Worm (Caenorhabditis elegans) whole organism, L1 larva: Measurements from ENCODE around the gene cgh-1.

Experiments
- C34B4.2 ChIP-seq: sonication (generic microtip); optimal IDR thresholded peaks from 2 replicates; lab custom pipeline; 2017; ENCODE audit warnings: mild to moderate bottlenecking, missing genetic modification characterization, missing compliant biosample characterization
- ama-1 ChIP-seq: fragments of 150-350 bp; optimal IDR thresholded peaks from 2 replicates; lab custom pipeline; 2014
- blmp-1 ChIP-seq: fragments of 150-350 bp; optimal IDR thresholded peaks from 2 replicates; lab custom pipeline; 2014; ENCODE audit warnings: missing biosample characterization, missing genetic modification characterization
- ceh-63 ChIP-seq: fragments of 200-800 bp; sonication (Bioruptor generic); optimal IDR thresholded peaks from 2 replicates; lab custom pipeline; 2018; ENCODE audit warnings: mild to moderate bottlenecking, missing genetic modification characterization, missing compliant biosample characterization
- dpl-1 ChIP-seq, 3 experiments: fragments of 150-350 bp in 2 of 3; sonication (generic microtip) in 1 of 3; optimal IDR thresholded peaks; 2 replicates each; lab custom pipeline; 2014 to 2017; ENCODE audit warnings: missing biosample characterization in 3 of 3, missing genetic modification characterization in 3 of 3, missing genetic modification reagents in 3 of 3
- dsc-1 ChIP-seq: sonication (generic microtip); optimal IDR thresholded peaks from 2 replicates; lab custom pipeline; 2016; ENCODE audit warnings: mild to moderate bottlenecking, missing genetic modification characterization, missing compliant biosample characterization
- efl-1 ChIP-seq, 4 experiments: fragments of 150-350 bp; optimal IDR thresholded peaks in 3 of 4; peaks in 1 of 4; 1 replicate in 1 of 4; 2 replicates in 3 of 4; lab custom pipeline; 2014; ENCODE audit warnings: missing biosample characterization in 2 of 4, missing genetic modification characterization in 2 of 4, missing genetic modification reagents in 2 of 4
- egl-13 ChIP-seq: sonication (generic microtip); optimal IDR thresholded peaks from 2 replicates; lab custom pipeline; 2016; ENCODE audit warnings: missing genotype, missing genetic modification reagents, missing genetic modification characterization, missing compliant biosample characterization
- egl-27 ChIP-seq, 2 experiments: fragments of 150-350 bp in 1 of 2; sonication (generic microtip); optimal IDR thresholded peaks; 3 replicates each; lab custom pipeline; 2017 to 2018; ENCODE audit warnings: missing biosample characterization in 2 of 2, missing genetic modification characterization in 2 of 2, missing genetic modification reagents in 2 of 2
- fkh-10 ChIP-seq: sonication (generic microtip); optimal IDR thresholded peaks from 2 replicates; lab custom pipeline; 2017; ENCODE audit warnings: missing biosample characterization, missing genetic modification reagents, missing genetic modification characterization
- fos-1 ChIP-seq: fragments of 150-350 bp; optimal IDR thresholded peaks from 2 replicates; lab custom pipeline; 2014; ENCODE audit warnings: missing biosample characterization, missing genetic modification characterization
- grh-1 ChIP-seq: fragments of 200-800 bp; sonication (Bioruptor generic); IDR thresholded peaks from 2 replicates; pipeline ENCODE4 v1.3.6; 2022; ENCODE audit warnings: missing genetic modification reagents, missing genetic modification characterization, missing compliant biosample characterization
- irx-1 ChIP-seq: sonication (generic microtip); optimal IDR thresholded peaks from 2 replicates; lab custom pipeline; 2016; ENCODE audit warnings: missing genetic modification characterization, missing compliant biosample characterization
- lin-15B ChIP-seq: fragments of 150-350 bp; sonication (generic microtip); optimal IDR thresholded peaks from 3 replicates; lab custom pipeline; 2014; ENCODE audit warnings: missing biosample characterization, missing genetic modification characterization
- lin-35 ChIP-seq, 2 experiments: fragments of 150-350 bp; optimal IDR thresholded peaks; 2 replicates each; lab custom pipeline; 2014; ENCODE audit warnings: missing biosample characterization in 2 of 2, missing genetic modification characterization in 2 of 2, missing genetic modification reagents in 2 of 2
- lsy-2 ChIP-seq, 2 experiments: fragments of 150-350 bp; optimal IDR thresholded peaks; 2 replicates each; lab custom pipeline; 2014; ENCODE audit warnings: missing biosample characterization in 2 of 2, missing genetic modification characterization in 2 of 2
- mdl-1 ChIP-seq, 2 experiments: fragments of 150-350 bp; optimal IDR thresholded peaks; 2 replicates each; lab custom pipeline; 2014 to 2017; ENCODE audit warnings: missing biosample characterization in 2 of 2, missing genetic modification characterization in 2 of 2, inconsistent platforms in 1 of 2
- mep-1 ChIP-seq: fragments of 150-350 bp; optimal IDR thresholded peaks from 2 replicates; lab custom pipeline; 2014; ENCODE audit warnings: missing biosample characterization, missing genetic modification characterization
- nhr-11 ChIP-seq: fragments of 150-350 bp; optimal IDR thresholded peaks from 2 replicates; lab custom pipeline; 2014; ENCODE audit warnings: missing biosample characterization, missing genetic modification characterization
- nhr-19 ChIP-seq: fragments of 200-800 bp; sonication (Bioruptor generic); conservative IDR thresholded peaks from 2 replicates; pipeline ENCODE4 v1.3.6; 2022; ENCODE audit warnings: missing genetic modification characterization, missing compliant biosample characterization
- nhr-20 ChIP-seq: sonication (generic microtip); optimal IDR thresholded peaks from 2 replicates; lab custom pipeline; 2016; ENCODE audit warnings: mild to moderate bottlenecking, missing genetic modification characterization, missing compliant biosample characterization
- nhr-237 ChIP-seq: fragments of 150-350 bp; optimal IDR thresholded peaks from 2 replicates; lab custom pipeline; 2014; ENCODE audit warnings: missing biosample characterization, missing genetic modification characterization
- nhr-28 ChIP-seq: fragments of 150-350 bp; optimal IDR thresholded peaks from 2 replicates; lab custom pipeline; 2014; ENCODE audit warnings: missing biosample characterization, missing genetic modification characterization
- nhr-71 ChIP-seq: sonication (generic microtip); optimal IDR thresholded peaks from 2 replicates; lab custom pipeline; 2016; ENCODE audit warnings: mild to moderate bottlenecking, missing genetic modification characterization, moderate library complexity, missing compliant biosample characterization
- nhr-77 ChIP-seq: fragments of 150-350 bp; optimal IDR thresholded peaks from 2 replicates; lab custom pipeline; 2014; ENCODE audit warnings: missing biosample characterization, missing genetic modification characterization
- nhr-84 ChIP-seq: sonication (generic microtip); optimal IDR thresholded peaks from 2 replicates; lab custom pipeline; 2017; ENCODE audit warnings: missing biosample characterization, missing genetic modification characterization
- pag-3 ChIP-seq: sonication (generic microtip); optimal IDR thresholded peaks from 2 replicates; lab custom pipeline; 2017; ENCODE audit warnings: missing genetic modification characterization, mild to moderate bottlenecking, missing compliant biosample characterization, antibody characterized with exemption, borderline replicate concordance; ENCODE audit not compliant: insufficient read depth
- pqm-1 ChIP-seq: sonication (generic microtip); optimal IDR thresholded peaks from 3 replicates; lab custom pipeline; 2017; ENCODE audit warnings: missing biosample characterization, missing genetic modification characterization
- skn-1 ChIP-seq: fragments of 150-350 bp; optimal IDR thresholded peaks from 2 replicates; lab custom pipeline; 2014; ENCODE audit warnings: missing biosample characterization, missing genetic modification characterization
- snu-23 ChIP-seq: sonication (generic microtip); optimal IDR thresholded peaks from 2 replicates; lab custom pipeline; 2016; ENCODE audit warnings: missing genetic modification characterization, missing compliant biosample characterization
- sptf-1 ChIP-seq: fragments of 150-350 bp; optimal IDR thresholded peaks from 2 replicates; lab custom pipeline; 2014; ENCODE audit warnings: missing biosample characterization, missing genetic modification characterization
- swsn-7 ChIP-seq: sonication (generic microtip); optimal IDR thresholded peaks from 2 replicates; lab custom pipeline; 2016; ENCODE audit warnings: missing genetic modification characterization, missing compliant biosample characterization
- tlp-1 ChIP-seq: fragments of 150-350 bp; optimal IDR thresholded peaks from 2 replicates; lab custom pipeline; 2014; ENCODE audit warnings: missing biosample characterization, missing genetic modification characterization
- unc-62 ChIP-seq: fragments of 150-350 bp; optimal IDR thresholded peaks from 2 replicates; lab custom pipeline; 2014; ENCODE audit warnings: missing biosample characterization, missing genetic modification reagents, missing genetic modification characterization
- unc-86 ChIP-seq: sonication (generic microtip); optimal IDR thresholded peaks from 2 replicates; lab custom pipeline; 2016; ENCODE audit warnings: missing genetic modification characterization, missing compliant biosample characterization
- unc-98 ChIP-seq: fragments of 200-800 bp; sonication (Bioruptor generic); IDR thresholded peaks from 2 replicates; pipeline ENCODE4 v1.3.6; 2022; ENCODE audit warnings: missing genetic modification characterization, missing compliant biosample characterization
- xbp-1 ChIP-seq: sonication (generic microtip); optimal IDR thresholded peaks from 2 replicates; lab custom pipeline; 2016; ENCODE audit warnings: missing genetic modification characterization, missing compliant biosample characterization

Gene cgh-1

ce11 chrIII:7465347-7465746, 32.3 kb downstream of the cgh-1 start, which contains the start of gene fum-1 (continued):
- TF ChIP-seq egl-27 (tag; optimal IDR thresholded peaks at IDR 0.05; lab: Kevin White, UChicago) (no peak), mdl-1 (tag; optimal IDR thresholded peaks at IDR 0.05; lab: Kevin White, UChicago) (peak in 1 of 2 experiments; percentile 77)
- TF ChIP-seq, all 84 proteins: peak for 30

ce11 chrIII:7463438-7464008, 34.1 kb downstream of the cgh-1 start, which contains the start of gene H14A12.3:
TSS of gene H14A12.3 (plus strand) at chrIII:7463797.
- peak in 2 of 3 experiments; percentile 3 to 28 for TF ChIP-seq dpl-1 (GFP tag; optimal IDR thresholded peaks at IDR 0.05; lab: Kevin White, UChicago)
- peak; percentile 44 for TF ChIP-seq blmp-1
- peak; percentile 30 for TF ChIP-seq mep-1 (tag; lab: Kevin White, UChicago)
- peak in 1 of 2 experiments; percentile 33 for TF ChIP-seq lsy-2 (tag; optimal IDR thresholded peaks at IDR 0.05; lab: Kevin White, UChicago)
- peak in 1 of 2 experiments; percentile 37 for TF ChIP-seq lin-35 (GFP tag; optimal IDR thresholded peaks at IDR 0.05; lab: Kevin White, UChicago)
- no peak for TF ChIP-seq grh-1 (GFP tag; lab: Robert Waterston, UW)
- TF ChIP-seq tlp-1 (tag; lab: Kevin White, UChicago), result no peak
- peak; percentile 24 to 29 for TF ChIP-seq efl-1 (optimal IDR thresholded peaks at IDR 0.05; lab: Kevin White, UChicago)
- peak in 1 of 2 experiments; percentile 14 for TF ChIP-seq efl-1 (GFP tag; optimal IDR thresholded peaks at IDR 0.05 in 1 of 2; lab: Kevin White, UChicago)
- peak; percentile 28 for TF ChIP-seq skn-1 (tag; lab: Kevin White, UChicago)
- no peak for TF ChIP-seq nhr-77 (tag; lab: Kevin White, UChicago)
- TF ChIP-seq snu-23, result peak; percentile 9

- TF ChIP-seq tlp-1 (tag; lab: Kevin White, UChicago) (no peak), nhr-84 (tag; lab: Kevin White, UChicago) (no peak), ceh-63 (GFP tag; lab: Kevin White, UChicago) (no peak), fos-1 (tag; lab: Kevin White, UChicago) (no peak), nhr-71 (no peak), nhr-19 (GFP tag; lab: Robert Waterston, UW) (no peak), sptf-1 (tag; lab: Kevin White, UChicago) (no peak), egl-13 (tag; lab: Kevin White, UChicago) (no peak), swsn-7 (tag; lab: Kevin White, UChicago) (no peak), pqm-1 (no peak), skn-1 (tag; lab: Kevin White, UChicago) (no peak), nhr-28 (tag; lab: Kevin White, UChicago) (no peak), xbp-1 (tag; lab: Kevin White, UChicago) (no peak), pag-3 (no peak), irx-1 (no peak), mep-1 (tag; lab: Kevin White, UChicago) (no peak), nhr-20 (no peak), unc-62 (GFP tag; lab: Kevin White, UChicago) (no peak), C34B4.2 (tag; lab: Kevin White, UChicago) (no peak), nhr-11 (tag; lab: Kevin White, UChicago) (no peak)
These were observed 35.3 kb downstream of the cgh-1 start, which contains the start of gene fipr-20 for ce11 chrIII:7462295-7462694. TSS of gene fipr-20 (minus strand) at chrIII:7462395.

ce11 chrIII:7460018-7460417, 37.6 kb downstream of the cgh-1 start, which contains the start of gene mls-1:
TSS of gene mls-1 (plus strand) at chrIII:7460341.
- TF ChIP-seq fkh-10 (GFP tag; lab: Kevin White, UChicago), result no peak
- TF ChIP-seq tlp-1 (tag; lab: Kevin White, UChicago), result no peak
- peak; percentile 83 for TF ChIP-seq dsc-1 (tag; lab: Kevin White, UChicago)
- no peak for TF ChIP-seq lin-15B

- no peak for TF ChIP-seq lsy-2 (tag; optimal IDR thresholded peaks at IDR 0.05; lab: Kevin White, UChicago)
- no peak for TF ChIP-seq nhr-84 (tag; lab: Kevin White, UChicago)
- no peak for TF ChIP-seq nhr-71
- no peak for TF ChIP-seq nhr-237 (tag; lab: Kevin White, UChicago)
- no peak for TF ChIP-seq ama-1 (lab: Kevin White, UChicago)
- TF ChIP-seq unc-86, result no peak
- TF ChIP-seq unc-98, result no peak
These were observed 38.7 kb downstream of the cgh-1 start, which contains the start of the genes fipr-19 and fipr-18 for ce11 chrIII:7458846-7459365. TSS of gene fipr-19 (minus strand) at chrIII:7458946. TSS of gene fipr-18 (plus strand) at chrIII:7459315.
